Fruit fly (Drosophila melanogaster): Measurements from ENCODE around the gene Cpr67Fa1.

Cpr67Fa1 gene

DNA sequence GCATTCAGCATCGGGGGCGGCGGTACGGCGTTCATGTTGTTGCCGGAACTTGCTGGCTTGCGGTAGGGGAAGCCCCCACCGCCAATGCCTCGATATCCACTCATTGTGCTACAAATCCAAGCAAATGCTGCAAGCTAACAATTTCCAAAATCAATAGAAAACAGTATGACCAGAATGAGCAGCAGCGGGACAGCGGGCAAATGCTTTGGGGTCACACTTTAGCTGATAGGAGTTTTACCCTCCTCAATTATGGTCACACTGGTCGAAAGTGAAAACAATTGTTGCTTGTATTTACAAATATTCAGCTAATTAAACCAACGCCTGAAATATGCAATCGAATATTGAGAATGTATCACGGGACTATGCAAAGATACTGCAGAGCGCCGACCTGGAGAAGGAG lies 10.9 kb upstream of the Cpr67Fa1 start, which contains the start of the genes CG6418 and Blos4:
Gene CG6418 (minus strand): TSS at position 196 of the 400 bp plus-strand sequence.
Gene Blos4 (plus strand): TSS at position 244 of the 400 bp plus-strand sequence.
- TF ChIP-seq Dll (optimal IDR thresholded peaks at IDR 0.05) (no peak), EcR (GFP tag; optimal IDR thresholded peaks at IDR 0.05) (no peak), psq (optimal IDR thresholded peaks at IDR 0.05) (no peak), pan (optimal IDR thresholded peaks at IDR 0.05) (no peak), CG8478 (optimal IDR thresholded peaks at IDR 0.05) (no peak), usp (GFP tag; optimal IDR thresholded peaks at IDR 0.05) (no peak)

dm6 chr3L:10882336-10883040 lies 7.3 kb upstream of the Cpr67Fa1 start, which contains the start of the genes CG6409 and galla-2:
TSS of gene CG6409 (minus strand) at chr3L:10882386.
TSS of gene galla-2 (plus strand) at chr3L:10882890.
- TF ChIP-seq Dll (optimal IDR thresholded peaks at IDR 0.05): no peak
- TF ChIP-seq pan (optimal IDR thresholded peaks at IDR 0.05): no peak
- no peak for TF ChIP-seq psq (optimal IDR thresholded peaks at IDR 0.05)
- TF ChIP-seq usp (GFP tag; optimal IDR thresholded peaks at IDR 0.05): no peak
- no peak for TF ChIP-seq EcR (GFP tag; optimal IDR thresholded peaks at IDR 0.05)
- no peak for TF ChIP-seq CG8478 (optimal IDR thresholded peaks at IDR 0.05)

DNA sequence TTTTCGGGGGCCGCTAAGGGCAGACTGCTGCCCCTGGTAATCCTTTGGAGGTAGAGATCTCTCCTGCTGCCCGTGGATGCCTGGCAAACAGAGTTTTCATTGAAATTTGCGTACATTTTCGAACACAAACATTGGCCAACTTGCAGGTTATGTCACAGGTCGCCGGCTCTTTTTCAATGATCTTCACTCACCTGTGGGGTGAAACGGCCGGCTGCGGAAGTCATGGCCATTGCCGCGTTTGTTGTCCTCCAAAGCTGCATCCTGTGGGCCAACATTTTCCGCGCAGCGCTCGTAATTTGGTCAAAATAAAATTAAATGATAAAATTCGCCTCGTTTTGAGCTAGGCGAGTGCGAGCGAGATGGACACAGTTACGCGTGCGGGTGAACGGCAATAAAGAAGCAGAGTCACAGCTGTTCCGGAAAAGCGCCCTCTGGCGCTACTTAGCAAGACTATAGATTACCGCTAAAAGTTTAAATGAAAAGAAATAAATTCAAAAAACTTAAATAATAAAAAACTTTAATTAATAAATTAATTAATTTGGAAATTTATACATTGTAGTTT lies 4.0 kb upstream of the Cpr67Fa1 start:
- TF ChIP-seq EcR (GFP tag; optimal IDR thresholded peaks at IDR 0.05) (no peak), usp (GFP tag; optimal IDR thresholded peaks at IDR 0.05) (no peak), Dll (optimal IDR thresholded peaks at IDR 0.05) (no peak), pan (optimal IDR thresholded peaks at IDR 0.05) (no peak), CG8478 (optimal IDR thresholded peaks at IDR 0.05) (no peak), psq (optimal IDR thresholded peaks at IDR 0.05) (no peak)

DNA sequence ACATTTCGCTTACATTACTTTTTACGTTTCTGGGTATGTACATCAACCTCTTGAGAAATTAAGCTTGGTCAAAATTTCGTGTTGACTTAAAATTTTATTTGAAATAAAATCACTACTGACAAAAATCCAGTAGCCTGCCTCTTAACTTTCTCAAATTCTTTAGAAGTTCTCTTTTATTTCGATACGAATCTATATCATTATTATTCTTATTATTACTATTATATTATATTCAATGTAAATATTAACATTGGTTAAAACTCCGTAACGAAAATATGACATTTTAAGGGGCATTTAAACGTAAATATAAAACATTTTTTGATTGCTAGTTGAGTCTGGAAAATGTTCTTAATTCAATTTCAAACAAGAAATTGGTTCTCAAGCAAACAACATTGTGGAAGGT lies 3.4 kb upstream of the Cpr67Fa1 start, which contains the start of gene OXA1L:
Gene OXA1L (minus strand): TSS at position 101 of the 400 bp plus-strand sequence.
- TF ChIP-seq EcR (GFP tag; optimal IDR thresholded peaks at IDR 0.05): no peak
- TF ChIP-seq Dll (optimal IDR thresholded peaks at IDR 0.05): no peak
- no peak for TF ChIP-seq psq (optimal IDR thresholded peaks at IDR 0.05)
- TF ChIP-seq usp (GFP tag; optimal IDR thresholded peaks at IDR 0.05): no peak
- no peak for TF ChIP-seq CG8478 (optimal IDR thresholded peaks at IDR 0.05)

dm6 chr3L:10889000-10889691 lies 644 bp upstream of the Cpr67Fa1 start:
- TF ChIP-seq Dll (optimal IDR thresholded peaks at IDR 0.05): no peak
- no peak for TF ChIP-seq usp (GFP tag; optimal IDR thresholded peaks at IDR 0.05)
- no peak for TF ChIP-seq EcR (GFP tag; optimal IDR thresholded peaks at IDR 0.05)
- no peak for TF ChIP-seq pan (optimal IDR thresholded peaks at IDR 0.05)
- TF ChIP-seq CG8478 (optimal IDR thresholded peaks at IDR 0.05): no peak
- no peak for TF ChIP-seq psq (optimal IDR thresholded peaks at IDR 0.05)

DNA sequence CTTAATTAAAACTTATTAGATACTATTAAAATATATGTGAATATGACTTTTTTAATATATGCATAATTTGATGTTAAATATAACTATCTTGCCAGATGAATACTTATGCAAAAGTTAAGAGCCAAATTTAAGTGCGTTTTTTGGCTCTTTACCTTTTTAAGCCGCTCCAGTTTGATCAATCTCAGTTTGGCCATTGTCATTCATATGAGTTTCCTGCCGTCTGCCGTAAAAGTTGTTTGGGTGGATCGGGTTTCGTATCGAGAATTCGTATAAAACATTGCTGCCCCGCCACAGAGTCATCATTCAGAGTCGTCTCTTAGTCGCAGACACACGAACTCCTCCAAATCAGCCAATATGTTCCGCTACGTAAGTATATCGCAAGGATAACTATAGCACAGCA lies 1.6 kb downstream of the Cpr67Fa1 start, which contains the start of gene Cpr67Fa2:
Gene Cpr67Fa2 (plus strand): TSS at position 301 of the 400 bp plus-strand sequence.
- TF ChIP-seq pan (optimal IDR thresholded peaks at IDR 0.05): no peak
- TF ChIP-seq usp (GFP tag; optimal IDR thresholded peaks at IDR 0.05): no peak

- TF ChIP-seq pan (optimal IDR thresholded peaks at IDR 0.05) (no peak), usp (GFP tag; optimal IDR thresholded peaks at IDR 0.05) (no peak), psq (optimal IDR thresholded peaks at IDR 0.05) (no peak), CG8478 (optimal IDR thresholded peaks at IDR 0.05) (no peak), EcR (GFP tag; optimal IDR thresholded peaks at IDR 0.05) (no peak), Dll (optimal IDR thresholded peaks at IDR 0.05) (no peak)
Observed at dm6 chr3L:10893156-10893784, 3.5 kb downstream of the Cpr67Fa1 start.

DNA sequence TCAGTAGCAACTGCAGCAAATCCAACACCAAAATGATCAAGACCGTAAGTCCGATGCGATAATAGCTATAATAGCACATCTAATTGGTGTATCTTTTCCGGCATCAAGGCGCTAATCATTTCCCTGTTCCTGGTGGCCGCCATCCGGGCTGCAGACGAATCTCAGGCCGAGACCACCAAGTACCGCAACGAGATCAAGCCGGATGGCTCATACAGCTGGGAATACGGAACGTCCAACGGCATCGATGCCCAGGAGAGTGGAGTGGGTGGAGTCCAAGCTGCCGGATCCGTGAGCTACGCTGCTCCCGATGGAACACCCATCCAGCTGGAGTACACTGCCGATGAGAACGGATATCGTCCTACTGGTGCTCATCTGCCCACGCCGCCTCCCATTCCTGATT lies 4.4 kb downstream of the Cpr67Fa1 start, which contains the start of gene Cpr67Fb:
Gene Cpr67Fb (plus strand): TSS at position 15 of the 400 bp plus-strand sequence.
- TF ChIP-seq EcR (GFP tag; optimal IDR thresholded peaks at IDR 0.05) (no peak), Dll (optimal IDR thresholded peaks at IDR 0.05) (no peak), CG8478 (optimal IDR thresholded peaks at IDR 0.05) (no peak), psq (optimal IDR thresholded peaks at IDR 0.05) (no peak), pan (optimal IDR thresholded peaks at IDR 0.05) (no peak), usp (GFP tag; optimal IDR thresholded peaks at IDR 0.05) (no peak)

- no peak for TF ChIP-seq psq (optimal IDR thresholded peaks at IDR 0.05)
- no peak for TF ChIP-seq Dll (optimal IDR thresholded peaks at IDR 0.05)
- TF ChIP-seq EcR (GFP tag; optimal IDR thresholded peaks at IDR 0.05): no peak
- no peak for TF ChIP-seq CG8478 (optimal IDR thresholded peaks at IDR 0.05)
- no peak for TF ChIP-seq pan (optimal IDR thresholded peaks at IDR 0.05)
- TF ChIP-seq usp (GFP tag; optimal IDR thresholded peaks at IDR 0.05): no peak
Observed at dm6 chr3L:10896923-10897322, 7.1 kb downstream of the Cpr67Fa1 start.

DNA sequence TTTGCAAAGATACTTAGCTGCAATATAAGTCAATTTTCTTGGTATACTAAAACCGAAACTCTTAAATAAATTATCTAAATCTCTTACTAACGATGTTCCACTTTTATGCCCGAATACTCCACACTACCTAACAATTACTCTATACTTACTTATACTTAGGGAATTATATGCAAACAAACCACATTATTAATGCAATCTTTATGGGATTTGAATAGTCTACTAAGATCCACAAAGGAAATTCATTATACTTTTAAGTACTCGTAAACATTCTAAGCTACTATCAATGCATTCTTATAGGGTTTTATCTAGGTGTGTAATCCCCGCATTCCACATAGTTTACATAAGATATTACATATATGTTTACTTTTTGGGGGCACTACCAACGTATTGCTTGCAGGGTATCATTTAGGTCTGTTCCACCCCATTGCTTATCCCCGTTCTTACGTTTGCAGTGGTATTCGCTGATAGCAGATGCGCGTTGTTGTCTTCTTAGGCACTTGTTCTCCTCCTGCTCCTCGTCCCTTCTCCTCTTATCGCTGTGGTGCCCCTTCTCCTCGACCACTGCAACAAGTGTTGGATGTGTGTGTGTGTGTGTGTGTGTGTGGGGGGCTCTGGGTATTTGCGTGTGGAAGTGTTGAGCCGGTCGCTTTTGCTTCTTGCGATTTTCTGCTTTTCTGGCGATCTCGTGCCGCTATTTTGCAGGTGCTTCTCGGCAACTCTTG lies 7.9 kb downstream of the Cpr67Fa1 start:
- TF ChIP-seq pan (optimal IDR thresholded peaks at IDR 0.05): peak; percentile 67
- TF ChIP-seq EcR (GFP tag; optimal IDR thresholded peaks at IDR 0.05): no peak

DNA sequence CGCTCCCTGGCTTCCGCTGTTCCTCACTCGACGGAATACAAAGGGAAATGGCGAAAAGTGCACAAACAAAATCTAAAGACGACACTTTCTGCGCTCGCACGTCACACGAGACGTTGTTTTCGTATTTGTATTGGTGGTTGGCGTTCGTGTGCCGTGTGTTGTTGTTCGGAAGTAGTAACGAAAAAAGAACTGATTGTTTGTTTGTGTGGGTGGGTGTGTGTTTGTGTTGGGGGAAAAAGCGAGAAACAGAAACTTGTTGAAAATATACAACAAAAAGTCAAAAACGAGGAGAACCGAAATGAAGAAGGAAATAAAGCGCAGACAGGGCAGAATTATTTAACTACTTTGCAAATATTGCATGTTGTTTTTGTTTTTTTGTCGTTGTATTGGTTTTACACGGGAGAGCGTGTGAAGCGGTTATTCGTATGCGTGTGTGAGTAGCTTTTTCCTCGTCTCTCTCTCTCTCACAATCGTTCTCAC lies 8.5 kb downstream of the Cpr67Fa1 start:
- TF ChIP-seq usp (GFP tag; optimal IDR thresholded peaks at IDR 0.05) (no peak), CG8478 (optimal IDR thresholded peaks at IDR 0.05) (peak; percentile 81), EcR (GFP tag; optimal IDR thresholded peaks at IDR 0.05) (no peak), Dll (optimal IDR thresholded peaks at IDR 0.05) (no peak), psq (optimal IDR thresholded peaks at IDR 0.05) (no peak), pan (optimal IDR thresholded peaks at IDR 0.05) (no peak)

Data from whole organism.